Worm (Caenorhabditis elegans): Measurements from ENCODE around the gene col-99.

DNA sequence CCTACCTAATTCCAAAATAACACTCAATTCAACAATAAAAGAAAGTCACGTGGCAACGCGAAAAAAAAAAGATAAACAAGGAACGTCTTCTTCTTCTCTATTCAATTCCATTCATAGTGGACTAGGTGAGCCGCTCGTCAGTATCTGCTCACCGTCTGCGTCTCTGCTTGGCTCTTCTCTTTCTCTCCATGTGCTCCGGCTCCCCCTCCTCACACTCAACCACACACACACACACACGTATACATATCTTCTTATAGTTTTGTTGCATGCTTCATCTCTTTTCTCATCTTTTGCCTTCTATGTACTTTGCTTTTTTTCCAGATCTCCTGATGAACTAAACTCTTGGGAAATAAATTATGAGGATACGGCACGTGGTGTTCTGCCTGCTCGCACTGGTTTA lies 15.6 kb downstream of the col-99 start, which contains the start of gene daf-1:
- TF ChIP-seq nhr-2 (tag; optimal IDR thresholded peaks at IDR 0.05) (no peak), ceh-39 (tag; optimal IDR thresholded peaks at IDR 0.05) (no peak), nhr-28 (tag; optimal IDR thresholded peaks at IDR 0.05) (no peak), lin-13 (tag; optimal IDR thresholded peaks at IDR 0.05) (no peak), elt-3 (tag; optimal IDR thresholded peaks at IDR 0.05) (no peak), ztf-11 (tag; optimal IDR thresholded peaks at IDR 0.05) (no peak), nhr-237 (tag; optimal IDR thresholded peaks at IDR 0.05) (no peak), blmp-1 (tag; optimal IDR thresholded peaks at IDR 0.05) (no peak), mab-5 (tag; optimal IDR thresholded peaks at IDR 0.05) (no peak), lsy-2 (tag; optimal IDR thresholded peaks at IDR 0.05) (no peak), nhr-12 (tag; optimal IDR thresholded peaks at IDR 0.05) (no peak), unc-62 (GFP tag; optimal IDR thresholded peaks at IDR 0.05) (no peak), nhr-76 (tag; optimal IDR thresholded peaks at IDR 0.05) (no peak), pha-4 (tag; optimal IDR thresholded peaks at IDR 0.05) (no peak)

All from whole organism, mixed stage, embryonic.